Fruit fly (Drosophila melanogaster) Kc167 (cell line): ENCODE results near the gene eIF2D.

Source experiments
- Sin3A ChIP-seq: fragments of >200 bp; optimal IDR thresholded peaks from 2 replicates; lab custom pipeline; 2018; ENCODE audit warnings: missing external identifiers
- h ChIP-seq: fragments of >200 bp; optimal IDR thresholded peaks from 3 replicates; lab custom pipeline; 2018; ENCODE audit warnings: missing external identifiers
- insv ChIP-seq: fragments of >200 bp; optimal IDR thresholded peaks from 3 replicates; lab custom pipeline; 2018; ENCODE audit warnings: missing external identifiers
- psq ChIP-seq: fragments of >200 bp; optimal IDR thresholded peaks from 2 replicates; lab custom pipeline; 2017; ENCODE audit warnings: missing external identifiers
- ttk ChIP-seq: sonication (Bioruptor generic); optimal IDR thresholded peaks from 2 replicates; lab custom pipeline; 2017; ENCODE audit warnings: missing external identifiers

DNA sequence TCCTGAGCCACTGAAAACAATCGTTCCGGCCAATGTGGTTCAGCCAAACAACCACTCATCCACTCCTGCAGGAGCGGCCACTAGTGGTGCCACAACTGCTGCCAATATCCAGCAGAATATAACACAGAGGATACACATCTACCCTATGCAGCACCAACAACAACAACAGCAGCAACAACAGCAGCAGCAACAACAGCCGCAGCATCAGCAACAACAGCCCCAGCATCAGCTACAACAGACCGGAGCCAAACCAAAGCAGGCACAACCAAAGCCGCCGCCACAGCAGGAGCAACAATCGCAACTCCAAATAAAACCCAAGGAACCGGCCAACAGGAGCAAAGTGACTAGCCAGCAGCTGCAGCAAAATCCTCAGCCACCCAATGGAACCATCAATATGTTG is 48.4 kb downstream of the eIF2D start:
- TF ChIP-seq insv (lab: Kevin White, UChicago) (no peak), psq (no peak), ttk (no peak), h (lab: Kevin White, UChicago) (no peak), Sin3A (no peak)
